Worm (Caenorhabditis elegans) whole organism, L4 larva: Measurements from ENCODE around the gene flh-3.

ENCODE experiments used
- ama-1 ChIP-seq: fragments of 150-350 bp; optimal IDR thresholded peaks from 2 replicates; lab custom pipeline; 2014; ENCODE audit warnings: inconsistent platforms, mixed read lengths
- ceh-82 ChIP-seq: sonication (generic microtip); optimal IDR thresholded peaks from 2 replicates; lab custom pipeline; 2017; ENCODE audit warnings: missing biosample characterization, missing genetic modification characterization
- dmd-8 ChIP-seq: fragments of 200-800 bp; sonication (Bioruptor generic); IDR thresholded peaks from 2 replicates; pipeline ENCODE4 v1.3.6; 2022; ENCODE audit warnings: missing genetic modification characterization, missing compliant biosample characterization
- dve-1 ChIP-seq: sonication (generic microtip); optimal IDR thresholded peaks from 2 replicates; lab custom pipeline; 2017; ENCODE audit warnings: antibody characterized with exemption, mild to moderate bottlenecking, missing genetic modification characterization, missing compliant biosample characterization; ENCODE audit not compliant: insufficient read depth
- nhr-11 ChIP-seq: fragments of 150-350 bp; optimal IDR thresholded peaks from 2 replicates; lab custom pipeline; 2014; ENCODE audit warnings: missing biosample characterization, missing genetic modification characterization
- pqm-1 ChIP-seq: sonication (generic microtip); optimal IDR thresholded peaks from 2 replicates; lab custom pipeline; 2017; ENCODE audit warnings: missing biosample characterization, missing genetic modification characterization
- snpc-4 ChIP-seq: fragments of 150-350 bp; optimal IDR thresholded peaks from 2 replicates; lab custom pipeline; 2014; ENCODE audit warnings: missing biosample characterization, missing genetic modification characterization
- zfp-2 ChIP-seq: sonication (generic microtip); optimal IDR thresholded peaks from 2 replicates; lab custom pipeline; 2016; ENCODE audit warnings: mild to moderate bottlenecking, missing genetic modification characterization, missing compliant biosample characterization

DNA sequence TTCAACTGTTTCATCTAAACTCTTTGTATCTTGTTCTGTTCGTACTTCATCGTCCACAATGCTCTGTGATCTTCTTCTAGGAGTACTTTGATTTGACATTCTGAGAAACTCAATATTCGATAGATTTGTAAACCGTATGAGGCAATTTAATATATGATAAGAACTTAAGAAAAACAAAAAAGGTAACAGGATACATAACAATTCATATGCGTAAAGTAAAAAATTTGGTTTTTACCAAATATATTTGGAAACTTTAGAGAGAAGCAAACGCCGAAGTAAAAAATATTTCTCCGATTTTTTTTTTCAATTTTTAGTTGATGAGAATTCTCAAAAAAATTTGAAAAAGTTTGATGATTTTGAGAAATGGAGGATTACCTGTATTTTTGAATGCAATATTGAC lies 3.4 kb upstream of the flh-3 start, which contains the start of gene Y11D7A.19:
- TF ChIP-seq dve-1 (tag; lab: Kevin White, UChicago) (no peak), dmd-8 (GFP tag; lab: Robert Waterston, UW) (no peak), ama-1 (lab: Kevin White, UChicago) (no peak), ceh-82 (tag; lab: Kevin White, UChicago) (no peak), snpc-4 (tag; lab: Kevin White, UChicago) (no peak), nhr-11 (tag; lab: Kevin White, UChicago) (no peak), zfp-2 (no peak), pqm-1 (tag; lab: Kevin White, UChicago) (no peak)
